Worm (Caenorhabditis elegans) whole organism, young adult: ENCODE data around the gene D1086.12.

Experiments used
- B0019.2 ChIP-seq: fragments of 200-800 bp; sonication (Bioruptor generic); conservative IDR thresholded peaks from 2 replicates; pipeline ENCODE4 v1.3.6; 2022; ENCODE audit warnings: missing genetic modification reagents, missing genetic modification characterization, missing compliant biosample characterization
- B0035.1 ChIP-seq: sonication (generic microtip); optimal IDR thresholded peaks from 2 replicates; lab custom pipeline; 2016; ENCODE audit warnings: missing genetic modification characterization, mild to moderate bottlenecking, missing compliant biosample characterization, missing genotype, missing genetic modification reagents
- B0261.1 ChIP-seq: sonication (generic microtip); optimal IDR thresholded peaks from 2 replicates; lab custom pipeline; 2016; ENCODE audit warnings: mild to moderate bottlenecking, missing genetic modification characterization, moderate library complexity, missing compliant biosample characterization
- B0336.3 ChIP-seq: fragments of 200-800 bp; sonication (Bioruptor generic); IDR thresholded peaks from 2 replicates; pipeline ENCODE4 v1.3.6; 2022; ENCODE audit warnings: missing genetic modification characterization, missing compliant biosample characterization
- F49E8.2 ChIP-seq: sonication (generic microtip); optimal IDR thresholded peaks from 3 replicates; lab custom pipeline; 2017; ENCODE audit warnings: missing genetic modification characterization, mild to moderate bottlenecking, missing compliant biosample characterization, antibody characterized with exemption, moderate library complexity; ENCODE audit not compliant: insufficient read depth
- T07F8.4 ChIP-seq: sonication (generic microtip); optimal IDR thresholded peaks from 2 replicates; lab custom pipeline; 2016; ENCODE audit warnings: mild to moderate bottlenecking, missing genetic modification characterization, moderate library complexity, missing compliant biosample characterization
- Y53F4B.3 ChIP-seq: fragments of 200-800 bp; sonication (Bioruptor generic); IDR thresholded peaks from 2 replicates; pipeline ENCODE4 v1.3.6; 2022; ENCODE audit warnings: missing genetic modification reagents, missing genetic modification characterization, missing compliant biosample characterization
- Y67H2A.10 ChIP-seq: fragments of 200-800 bp; sonication (Bioruptor generic); conservative IDR thresholded peaks from 2 replicates; pipeline ENCODE4 v1.3.6; 2022; ENCODE audit warnings: missing genetic modification reagents, missing genetic modification characterization, missing compliant biosample characterization
- aptf-3 ChIP-seq: fragments of 200-800 bp; sonication (Bioruptor generic); IDR thresholded peaks from 2 replicates; pipeline ENCODE4 v1.3.6; 2022; ENCODE audit warnings: missing genetic modification characterization, missing compliant biosample characterization
- atf-7 ChIP-seq: sonication (generic microtip); optimal IDR thresholded peaks from 2 replicates; lab custom pipeline; 2017; ENCODE audit warnings: mild to moderate bottlenecking, missing genetic modification characterization, missing compliant biosample characterization
- attf-3 ChIP-seq: fragments of 200-800 bp; sonication (Bioruptor generic); conservative IDR thresholded peaks from 2 replicates; pipeline ENCODE4 v1.3.6; 2022; ENCODE audit warnings: missing genetic modification reagents, missing genetic modification characterization, missing compliant biosample characterization
- bed-1 ChIP-seq: fragments of 200-800 bp; sonication (Bioruptor generic); IDR thresholded peaks from 2 replicates; pipeline ENCODE4 v1.3.6; 2022; ENCODE audit warnings: missing genetic modification reagents, missing genetic modification characterization, missing compliant biosample characterization
- ceh-40 ChIP-seq: fragments of 200-800 bp; sonication (Bioruptor generic); IDR thresholded peaks from 2 replicates; pipeline ENCODE4 v1.3.6; 2022; ENCODE audit warnings: missing genetic modification characterization, missing compliant biosample characterization
- ceh-91 ChIP-seq: fragments of 200-800 bp; sonication (Bioruptor generic); IDR thresholded peaks from 2 replicates; pipeline ENCODE4 v1.3.6; 2022; ENCODE audit warnings: missing genetic modification reagents, missing genetic modification characterization, missing compliant biosample characterization
- chd-7 ChIP-seq: sonication (generic microtip); optimal IDR thresholded peaks from 2 replicates; lab custom pipeline; 2016; ENCODE audit warnings: mild to moderate bottlenecking, missing genetic modification characterization, moderate library complexity, missing compliant biosample characterization
- dox-1 ChIP-seq: fragments of 200-800 bp; sonication (Bioruptor generic); IDR thresholded peaks from 2 replicates; pipeline ENCODE4 v1.3.6; 2022; ENCODE audit warnings: missing genetic modification reagents, missing genetic modification characterization, missing compliant biosample characterization
- egl-18 ChIP-seq: fragments of 200-800 bp; sonication (Bioruptor generic); IDR thresholded peaks from 2 replicates; pipeline ENCODE4 v1.3.6; 2022; ENCODE audit warnings: missing genetic modification reagents, missing genetic modification characterization, missing compliant biosample characterization
- ekl-4 ChIP-seq: fragments of 200-800 bp; sonication (Bioruptor generic); IDR thresholded peaks from 2 replicates; pipeline ENCODE4 v1.3.6; 2022; ENCODE audit warnings: missing genetic modification reagents, missing genetic modification characterization, missing compliant biosample characterization
- hlh-12 ChIP-seq: sonication (generic microtip); optimal IDR thresholded peaks from 2 replicates; lab custom pipeline; 2016; ENCODE audit warnings: missing genetic modification characterization, missing compliant biosample characterization
- hlh-26 ChIP-seq: fragments of 200-800 bp; sonication (Bioruptor generic); conservative IDR thresholded peaks from 2 replicates; pipeline ENCODE4 v1.3.6; 2022; ENCODE audit warnings: missing genetic modification reagents, missing genetic modification characterization, missing compliant biosample characterization
- let-526 ChIP-seq: fragments of 200-800 bp; sonication (Bioruptor generic); IDR thresholded peaks from 2 replicates; pipeline ENCODE4 v1.3.6; 2022; ENCODE audit warnings: missing genetic modification reagents, missing genetic modification characterization, missing compliant biosample characterization
- lin-40 ChIP-seq: sonication (generic microtip); optimal IDR thresholded peaks from 2 replicates; lab custom pipeline; 2016; ENCODE audit warnings: missing genetic modification characterization, mild to moderate bottlenecking, missing compliant biosample characterization, missing genotype, missing genetic modification reagents
- lin-54 ChIP-seq: fragments of 200-800 bp; sonication (Bioruptor generic); optimal IDR thresholded peaks from 2 replicates; lab custom pipeline; 2018; ENCODE audit warnings: mild to moderate bottlenecking, missing genetic modification characterization, missing compliant biosample characterization
- mcd-1 ChIP-seq: fragments of 200-800 bp; sonication (Bioruptor generic); IDR thresholded peaks from 2 replicates; pipeline ENCODE4 v1.3.6; 2022; ENCODE audit warnings: missing genetic modification reagents, missing genetic modification characterization, missing compliant biosample characterization
- mel-28 ChIP-seq: sonication (generic microtip); optimal IDR thresholded peaks from 2 replicates; lab custom pipeline; 2016; ENCODE audit warnings: borderline replicate concordance, mild to moderate bottlenecking, missing genetic modification characterization, missing compliant biosample characterization
- nfya-1 ChIP-seq: sonication (generic microtip); optimal IDR thresholded peaks from 2 replicates; lab custom pipeline; 2017; ENCODE audit warnings: antibody characterized with exemption, missing compliant biosample characterization, missing genetic modification characterization, borderline replicate concordance; ENCODE audit not compliant: insufficient read depth
- nfya-2 ChIP-seq: fragments of 200-800 bp; sonication (Bioruptor generic); IDR thresholded peaks from 2 replicates; pipeline ENCODE4 v1.3.6; 2022; ENCODE audit warnings: missing genetic modification reagents, missing genetic modification characterization, missing compliant biosample characterization
- sdz-38 ChIP-seq: sonication (generic microtip); optimal IDR thresholded peaks from 2 replicates; lab custom pipeline; 2016; ENCODE audit warnings: missing genotype, missing genetic modification characterization, missing compliant biosample characterization
- somi-1 ChIP-seq: fragments of 200-800 bp; sonication (Bioruptor generic); optimal IDR thresholded peaks from 2 replicates; lab custom pipeline; 2018; ENCODE audit warnings: mild to moderate bottlenecking, missing genetic modification characterization, missing compliant biosample characterization
- tbx-9 ChIP-seq: sonication (generic microtip); optimal IDR thresholded peaks from 2 replicates; lab custom pipeline; 2016; ENCODE audit warnings: borderline replicate concordance, missing genetic modification characterization, inconsistent platforms, missing compliant biosample characterization
- unc-130 ChIP-seq: sonication (generic microtip); optimal IDR thresholded peaks from 2 replicates; lab custom pipeline; 2016; ENCODE audit warnings: missing genetic modification reagents, missing genetic modification characterization, missing compliant biosample characterization
- ztf-25 ChIP-seq: fragments of 200-800 bp; sonication (Bioruptor generic); IDR thresholded peaks from 2 replicates; pipeline ENCODE4 v1.3.6; 2022; ENCODE audit warnings: missing genetic modification reagents, missing genetic modification characterization, missing compliant biosample characterization

Gene D1086.12

DNA sequence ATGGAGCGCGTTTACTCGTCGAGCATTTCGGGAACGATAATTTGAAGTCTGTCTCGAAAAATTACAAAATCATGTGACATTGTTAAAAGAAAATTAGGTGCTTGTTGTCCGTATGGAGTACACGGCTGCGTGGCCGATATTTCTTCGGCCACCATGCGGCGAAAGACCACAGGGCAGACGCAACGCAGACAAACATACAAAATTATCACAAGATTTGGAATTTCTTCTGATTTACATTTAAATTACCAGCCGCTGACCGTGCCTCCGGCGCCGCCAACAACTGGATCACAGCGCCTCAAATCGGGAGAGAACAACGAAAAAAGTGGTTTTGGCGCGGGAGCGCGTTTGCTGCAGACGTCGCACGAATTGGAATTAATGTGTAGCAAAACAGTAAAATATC, 45.9 kb upstream of the D1086.12 start (continued):
- TF ChIP-seq egl-18 (GFP tag; lab: Robert Waterston, UW) = peak; percentile 95

ce11 chrV:14057540-14057939, 43.4 kb upstream of the D1086.12 start, which contains the start of gene F58D12.3:
TSS of gene F58D12.3 (plus strand) at chrV:14057840.
- TF ChIP-seq let-526 = no peak
- no peak for TF ChIP-seq Y67H2A.10 (GFP tag; lab: Robert Waterston, UW)

ce11 chrV:14063980-14064379, 37.0 kb upstream of the D1086.12 start:
- TF ChIP-seq mel-28 (tag; lab: Kevin White, UChicago) (no peak), ceh-91 (no peak), Y53F4B.3 (GFP tag; lab: Robert Waterston, UW) (no peak), aptf-3 (GFP tag; lab: Robert Waterston, UW) (no peak), mcd-1 (no peak), hlh-12 (tag; lab: Kevin White, UChicago) (no peak), somi-1 (no peak), sdz-38 (no peak), attf-3 (no peak), ekl-4 (GFP tag; lab: Robert Waterston, UW) (no peak), unc-130 (GFP tag; lab: Kevin White, UChicago) (no peak), B0336.3 (no peak), atf-7 (tag; lab: Kevin White, UChicago) (no peak)

ce11 chrV:14064422-14064821, 36.6 kb upstream of the D1086.12 start, which contains the start of gene D1086.21:
TSS of gene D1086.21 (plus strand) at chrV:14064722.
- TF ChIP-seq T07F8.4 (tag; lab: Kevin White, UChicago) (no peak), ztf-25 (GFP tag; lab: Robert Waterston, UW) (no peak), ceh-40 (GFP tag; lab: Robert Waterston, UW) (no peak), nfya-2 (GFP tag; lab: Robert Waterston, UW) (no peak), lin-40 (tag; lab: Kevin White, UChicago) (no peak), F49E8.2 (tag; lab: Kevin White, UChicago) (no peak), hlh-26 (GFP tag; lab: Robert Waterston, UW) (no peak)

DNA sequence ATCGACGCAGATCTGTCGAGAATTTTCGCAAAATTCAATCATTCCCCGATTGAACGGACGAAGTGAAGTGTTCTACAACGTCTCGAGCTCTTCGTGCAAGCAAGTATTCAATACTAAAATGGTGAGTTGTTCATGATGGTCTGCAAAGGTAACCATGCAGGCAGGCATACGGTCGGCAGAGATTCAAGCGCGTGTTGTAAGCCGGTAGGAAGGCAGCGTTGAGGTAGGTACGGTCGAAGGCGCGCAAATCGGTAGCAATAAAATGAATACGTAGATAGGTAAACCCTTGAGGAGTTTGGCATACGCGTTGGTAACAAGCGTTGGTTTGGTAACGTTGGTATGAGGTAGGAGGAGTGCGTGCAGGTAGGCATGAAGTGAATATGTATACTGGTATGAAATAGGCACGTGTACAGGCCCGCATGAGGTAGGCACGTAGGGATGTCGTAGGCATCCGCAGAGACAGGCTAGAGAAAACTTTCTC, 33.1 kb upstream of the D1086.12 start, which contains the start of gene D1086.17:
Gene D1086.17 (plus strand): TSS at position 51 of the 481 bp plus-strand sequence.
- TF ChIP-seq B0019.2 (GFP tag; lab: Robert Waterston, UW) (no peak), chd-7 (no peak), dox-1 (no peak), nfya-1 (tag; lab: Kevin White, UChicago) (no peak), B0035.1 (tag; lab: Kevin White, UChicago) (no peak), tbx-9 (tag; lab: Kevin White, UChicago) (no peak), Y67H2A.10 (GFP tag; lab: Robert Waterston, UW) (no peak), lin-54 (GFP tag; lab: Kevin White, UChicago) (no peak), B0261.1 (tag; lab: Kevin White, UChicago) (no peak), bed-1 (no peak)
